Worm (Caenorhabditis elegans) whole organism, L4/young adult: ENCODE results near the gene R160.5.

ENCODE experiments used
- W03F9.2 ChIP-seq: fragments of 150-350 bp; optimal IDR thresholded peaks from 2 replicates; lab custom pipeline; 2014; ENCODE audit warnings: missing biosample characterization, missing genetic modification characterization
- dao-5 ChIP-seq: sonication (generic microtip); optimal IDR thresholded peaks from 2 replicates; lab custom pipeline; 2016; ENCODE audit warnings: missing genotype, missing genetic modification characterization, moderate library complexity, missing compliant biosample characterization
- him-1 ChIP-seq: sonication (generic microtip); optimal IDR thresholded peaks from 2 replicates; lab custom pipeline; 2016; ENCODE audit warnings: missing genotype, missing genetic modification reagents, missing genetic modification characterization, missing compliant biosample characterization

DNA sequence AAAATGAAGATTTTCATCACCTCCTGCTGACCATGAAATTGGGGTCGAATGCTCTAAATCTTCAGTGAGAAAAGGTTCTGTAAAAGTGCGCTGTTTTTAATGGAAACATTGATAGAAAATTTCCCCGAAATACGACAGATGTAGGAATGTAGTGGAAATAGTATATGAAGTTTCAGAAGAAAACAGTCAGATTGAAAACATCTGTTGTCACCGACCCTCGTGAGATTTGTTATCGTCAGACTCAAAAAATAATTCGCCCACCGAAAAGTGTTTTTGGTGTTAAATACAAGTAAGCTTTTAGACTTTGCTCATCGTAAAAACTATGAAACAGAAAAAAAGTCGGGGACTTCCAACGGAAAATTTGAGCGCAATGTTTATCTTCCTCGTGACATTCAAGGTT is 5.8 kb downstream of the R160.5 start, which contains the start of gene F14H12.8:
- TF ChIP-seq him-1 (tag; lab: Kevin White, UChicago): no peak
- TF ChIP-seq W03F9.2 (tag; lab: Kevin White, UChicago): no peak
- no peak for TF ChIP-seq dao-5 (tag; lab: Kevin White, UChicago)
